Fruit fly (Drosophila melanogaster) whole organism, embryonic: ENCODE results near the gene CG31549.

Experiments used
- CG1024 ChIP-seq: fragments of 200-800 bp; sonication (Bioruptor generic); IDR thresholded peaks from 2 replicates; pipeline ENCODE4 v1.3.6; 2022; ENCODE audit warnings: missing biosample characterization, missing genetic modification characterization
- CG13287 ChIP-seq: fragments of 200-800 bp; sonication (Bioruptor generic); IDR thresholded peaks from 2 replicates; pipeline ENCODE4 v1.3.6; 2022; ENCODE audit warnings: missing biosample characterization, missing genetic modification characterization; ENCODE audit not compliant: partially characterized antibody
- CG13624 ChIP-seq: fragments of 200-800 bp; sonication (Bioruptor generic); optimal IDR thresholded peaks from 2 replicates; lab custom pipeline; 2016; ENCODE audit warnings: missing biosample characterization, missing genetic modification characterization
- CG16779 ChIP-seq: fragments of 200-800 bp; sonication (Bioruptor generic); IDR thresholded peaks from 2 replicates; pipeline ENCODE4 v1.3.6; 2022; ENCODE audit warnings: missing biosample characterization, missing genetic modification characterization
- CG2129 ChIP-seq: fragments of 200-800 bp; sonication (Bioruptor generic); IDR thresholded peaks from 2 replicates; pipeline ENCODE4 v1.3.6; 2022; ENCODE audit warnings: missing biosample characterization, missing genetic modification characterization; ENCODE audit not compliant: partially characterized antibody
- CG2678 ChIP-seq: fragments of 200-800 bp; sonication (Bioruptor generic); optimal IDR thresholded peaks from 3 replicates; lab custom pipeline; 2019; ENCODE audit warnings: missing biosample characterization, mild to moderate bottlenecking, missing genetic modification characterization, moderate library complexity
- CG2889 ChIP-seq: fragments of 200-800 bp; sonication (Bioruptor generic); IDR thresholded peaks from 3 replicates; pipeline ENCODE4 v1.3.6; 2022; ENCODE audit warnings: missing biosample characterization, missing genetic modification characterization
- CG30403 ChIP-seq: fragments of 200-800 bp; sonication (Bioruptor generic); optimal IDR thresholded peaks from 3 replicates; lab custom pipeline; 2016; ENCODE audit warnings: missing biosample characterization, missing genetic modification characterization
- CG32767 ChIP-seq: fragments of 200-800 bp; sonication (Bioruptor generic); IDR thresholded peaks from 2 replicates; pipeline ENCODE4 v1.3.6; 2022; ENCODE audit warnings: missing biosample characterization, missing genetic modification characterization
- CG4282 ChIP-seq: fragments of 200-800 bp; sonication (Bioruptor generic); optimal IDR thresholded peaks from 2 replicates; lab custom pipeline; 2016; ENCODE audit warnings: missing biosample characterization, missing genetic modification characterization
- CG4360 ChIP-seq: fragments of 200-800 bp; sonication (Bioruptor generic); IDR thresholded peaks from 2 replicates; pipeline ENCODE4 v1.3.6; 2022; ENCODE audit warnings: missing biosample characterization, missing genetic modification characterization
- CG6254 ChIP-seq: fragments of 200-800 bp; sonication (Bioruptor generic); optimal IDR thresholded peaks from 3 replicates; lab custom pipeline; 2017; ENCODE audit warnings: mild to moderate bottlenecking, missing biosample characterization, missing genetic modification reagents, missing genetic modification characterization
- CG6854 ChIP-seq: fragments of 200-800 bp; sonication (Bioruptor generic); optimal IDR thresholded peaks from 3 replicates; lab custom pipeline; 2017; ENCODE audit warnings: missing biosample characterization, mild to moderate bottlenecking, missing genetic modification characterization
- CG7745 ChIP-seq: fragments of 200-800 bp; sonication (Bioruptor generic); optimal IDR thresholded peaks from 2 replicates; lab custom pipeline; 2018; ENCODE audit warnings: missing biosample characterization, mild to moderate bottlenecking, missing genetic modification characterization, moderate library complexity
- CG8924 ChIP-seq: fragments of 200-800 bp; optimal IDR thresholded peaks from 3 replicates; lab custom pipeline; 2019; ENCODE audit warnings: missing biosample characterization, mild to moderate bottlenecking, missing genetic modification characterization, moderate library complexity
- CrebB ChIP-seq: fragments of 200-800 bp; sonication (Bioruptor generic); optimal IDR thresholded peaks from 3 replicates; lab custom pipeline; 2018; ENCODE audit warnings: missing biosample characterization, mild to moderate bottlenecking, missing genetic modification characterization
- Dbx ChIP-seq: fragments of 200-800 bp; sonication (Bioruptor generic); IDR thresholded peaks from 3 replicates; pipeline ENCODE4 v1.3.6; 2022; ENCODE audit warnings: missing biosample characterization, missing genetic modification characterization
- Dip2 ChIP-seq: fragments of 200-800 bp; sonication (Bioruptor generic); IDR thresholded peaks from 2 replicates; pipeline ENCODE4 v1.3.6; 2022; ENCODE audit warnings: missing biosample characterization, missing genetic modification characterization
- E2f2 ChIP-seq: fragments of 200-800 bp; sonication (Bioruptor generic); IDR thresholded peaks from 2 replicates; pipeline ENCODE4 v1.3.6; 2022; ENCODE audit warnings: missing biosample characterization, missing genetic modification characterization
- ERR ChIP-seq: fragments of 200-800 bp; sonication (Bioruptor generic); optimal IDR thresholded peaks from 2 replicates; lab custom pipeline; 2016; ENCODE audit warnings: missing biosample characterization, missing genetic modification characterization
- Hr51 ChIP-seq, 2 experiments: fragments of 200-800 bp; sonication (Bioruptor generic); optimal IDR thresholded peaks; 2 replicates in 1 of 2; 3 replicates in 1 of 2; lab custom pipeline; 2016 to 2018; ENCODE audit warnings: missing biosample characterization in 2 of 2, missing genetic modification characterization in 2 of 2, mild to moderate bottlenecking in 1 of 2, moderate library complexity in 1 of 2
- Hr78 ChIP-seq, 2 experiments: fragments of 200-800 bp in 1 of 2; fragments of >200 bp in 1 of 2; sonication (Bioruptor generic) in 1 of 2; optimal IDR thresholded peaks; 2 replicates each; lab custom pipeline; 2017 to 2019; ENCODE audit warnings: missing biosample characterization in 2 of 2, missing genetic modification characterization in 2 of 2, mild to moderate bottlenecking in 1 of 2, moderate library complexity in 1 of 2
- Kr ChIP-seq: fragments of 200-800 bp; sonication (Bioruptor generic); optimal IDR thresholded peaks from 2 replicates; lab custom pipeline; 2017; ENCODE audit warnings: missing biosample characterization, mild to moderate bottlenecking, missing genetic modification characterization
- Lhr ChIP-seq: fragments of 200-800 bp; sonication (Bioruptor generic); optimal IDR thresholded peaks from 3 replicates; lab custom pipeline; 2017; ENCODE audit warnings: mild to moderate bottlenecking, missing biosample characterization, missing genetic modification reagents, missing genetic modification characterization
- Max ChIP-seq: fragments of 200-800 bp; sonication (Bioruptor generic); optimal IDR thresholded peaks from 2 replicates; lab custom pipeline; 2016; ENCODE audit warnings: missing biosample characterization, mild to moderate bottlenecking, missing genetic modification characterization
- Opbp ChIP-seq: fragments of 200-800 bp; sonication (Bioruptor generic); IDR thresholded peaks from 3 replicates; pipeline ENCODE4 v1.3.6; 2022; ENCODE audit warnings: missing biosample characterization, missing genetic modification characterization; ENCODE audit not compliant: partially characterized antibody
- Ptx1 ChIP-seq: fragments of 200-800 bp; sonication (Bioruptor generic); IDR thresholded peaks from 2 replicates; pipeline ENCODE4 v1.3.6; 2022; ENCODE audit warnings: missing biosample characterization, missing genetic modification characterization
- Sry-δ ChIP-seq: fragments of 200-800 bp; sonication (Bioruptor generic); optimal IDR thresholded peaks from 2 replicates; lab custom pipeline; 2016; ENCODE audit warnings: missing biosample characterization, missing genetic modification characterization
- ac ChIP-seq: fragments of 200-800 bp; sonication (Bioruptor generic); optimal IDR thresholded peaks from 3 replicates; lab custom pipeline; 2017; ENCODE audit warnings: missing biosample characterization, mild to moderate bottlenecking, missing genetic modification characterization
- amos ChIP-seq: fragments of 200-800 bp; sonication (Bioruptor generic); IDR thresholded peaks from 2 replicates; pipeline ENCODE4 v1.3.6; 2022; ENCODE audit warnings: missing biosample characterization, missing genetic modification characterization; ENCODE audit not compliant: partially characterized antibody
- aop ChIP-seq: fragments of 200-800 bp; sonication (Bioruptor generic); IDR thresholded peaks from 2 replicates; pipeline ENCODE4 v1.3.6; 2022; ENCODE audit warnings: missing biosample characterization, missing genetic modification characterization
- ase ChIP-seq: fragments of 200-800 bp; sonication (Bioruptor generic); IDR thresholded peaks from 3 replicates; pipeline ENCODE4 v1.3.6; 2022; ENCODE audit warnings: missing biosample characterization, missing genetic modification characterization
- crc ChIP-seq: fragments of 200-800 bp; sonication (Bioruptor generic); optimal IDR thresholded peaks from 2 replicates; lab custom pipeline; 2016; ENCODE audit warnings: missing biosample characterization, missing genetic modification characterization
- en ChIP-seq: fragments of 200-800 bp; sonication (Bioruptor generic); optimal IDR thresholded peaks from 2 replicates; lab custom pipeline; 2016; ENCODE audit warnings: missing biosample characterization, missing genetic modification characterization
- esg ChIP-seq: fragments of 200-800 bp; sonication (Bioruptor generic); conservative IDR thresholded peaks from 2 replicates; pipeline ENCODE4 v1.3.6; 2022; ENCODE audit warnings: missing biosample characterization, missing genetic modification characterization
- ftz-f1 ChIP-seq: fragments of 200-800 bp; sonication (Bioruptor generic); optimal IDR thresholded peaks from 2 replicates; lab custom pipeline; 2016; ENCODE audit warnings: missing biosample characterization, missing genetic modification characterization
- gsb-n ChIP-seq: fragments of 200-800 bp; sonication (Bioruptor generic); optimal IDR thresholded peaks from 3 replicates; lab custom pipeline; 2018; ENCODE audit warnings: missing biosample characterization, mild to moderate bottlenecking, missing genetic modification characterization
- mirr ChIP-seq: fragments of 200-800 bp; sonication (Bioruptor generic); optimal IDR thresholded peaks from 3 replicates; lab custom pipeline; 2018; ENCODE audit warnings: missing biosample characterization, mild to moderate bottlenecking, missing genetic modification characterization
- odd ChIP-seq: fragments of 200-800 bp; sonication (Bioruptor generic); optimal IDR thresholded peaks from 2 replicates; lab custom pipeline; 2017; ENCODE audit warnings: missing biosample characterization, mild to moderate bottlenecking, missing genetic modification characterization
- prd ChIP-seq, 3 experiments: fragments of >200 bp in 2 of 3; fragments of 200-800 bp in 1 of 3; sonication (Bioruptor generic) in 1 of 3; optimal IDR thresholded peaks in 2 of 3; IDR thresholded peaks in 1 of 3; 2 replicates in 2 of 3; 3 replicates in 1 of 3; pipeline versions ENCODE4 v1.3.6 to Lab custom; 2017 to 2022; ENCODE audit warnings: missing biosample characterization in 1 of 3, missing genetic modification characterization in 1 of 3
- psq ChIP-seq: fragments of 200-800 bp; sonication (Bioruptor generic); optimal IDR thresholded peaks from 2 replicates; lab custom pipeline; 2017; ENCODE audit warnings: missing biosample characterization, missing genetic modification characterization
- ro ChIP-seq: fragments of 200-800 bp; sonication (Bioruptor generic); IDR thresholded peaks from 2 replicates; pipeline ENCODE4 v1.3.6; 2022; ENCODE audit warnings: missing biosample characterization, missing genetic modification characterization
- run ChIP-seq: fragments of 200-800 bp; sonication (Bioruptor generic); optimal IDR thresholded peaks from 3 replicates; lab custom pipeline; 2018; ENCODE audit warnings: missing biosample characterization, mild to moderate bottlenecking, missing genetic modification characterization
- schlank ChIP-seq: fragments of 200-800 bp; sonication (Bioruptor generic); optimal IDR thresholded peaks from 2 replicates; lab custom pipeline; 2018; ENCODE audit warnings: missing biosample characterization, mild to moderate bottlenecking, missing genetic modification characterization
- scrt ChIP-seq: fragments of 200-800 bp; sonication (Bioruptor generic); optimal IDR thresholded peaks from 2 replicates; lab custom pipeline; 2018; ENCODE audit warnings: missing biosample characterization, mild to moderate bottlenecking, missing genetic modification characterization, moderate library complexity
- sd ChIP-seq: fragments of 200-800 bp; sonication (Bioruptor generic); optimal IDR thresholded peaks from 3 replicates; lab custom pipeline; 2018; ENCODE audit warnings: missing biosample characterization, mild to moderate bottlenecking, missing genetic modification characterization, moderate library complexity
- slp2 ChIP-seq: fragments of 200-800 bp; sonication (Bioruptor generic); optimal IDR thresholded peaks from 2 replicates; lab custom pipeline; 2016; ENCODE audit warnings: missing biosample characterization, missing genetic modification characterization
- sr ChIP-seq: fragments of 200-800 bp; sonication (Bioruptor generic); IDR thresholded peaks from 3 replicates; pipeline ENCODE4 v1.3.6; 2022; ENCODE audit warnings: missing biosample characterization, missing genetic modification characterization
- zen ChIP-seq: fragments of 200-800 bp; sonication (Bioruptor generic); optimal IDR thresholded peaks from 3 replicates; lab custom pipeline; 2018; ENCODE audit warnings: missing biosample characterization, mild to moderate bottlenecking, missing genetic modification characterization, moderate library complexity

Gene CG31549

dm6 chr3R:5620387-5620956, 11.5 kb upstream of the CG31549 start (continued):
- TF ChIP-seq esg (GFP tag; lab: Robert Waterston, UW) (peak; percentile 53; the same call in 1 of the 2 replicates), CG4282 (GFP tag; lab: Kevin White, UChicago) (no peak), ase (GFP tag; lab: Robert Waterston, UW) (peak; percentile 55; the same call in 1 of the 3 replicates), CG6854 (GFP tag; lab: Kevin White, UChicago) (no peak), CG8924 (tag; lab: Kevin White, UChicago) (peak; percentile 74), zen (peak; percentile 21), CG13287 (GFP tag; lab: Robert Waterston, UW) (no peak), scrt (peak; percentile 48), Dip2 (GFP tag; lab: Robert Waterston, UW) (no peak), psq (no peak), gsb-n (tag; lab: Kevin White, UChicago) (peak; percentile 42), E2f2 (0 out of 2 replicates have a peak, but pooled peaks have one; percentile 23), Lhr (GFP tag; lab: Kevin White, UChicago) (no peak), ac (GFP tag; lab: Kevin White, UChicago) (no peak), schlank (tag; lab: Kevin White, UChicago) (no peak), Ptx1 (GFP tag; lab: Robert Waterston, UW) (peak; percentile 71), odd (GFP tag; lab: Kevin White, UChicago) (peak; percentile 51), Sry-δ (no peak), ro (GFP tag; lab: Robert Waterston, UW) (no peak), CG6254 (GFP tag; lab: Kevin White, UChicago) (peak; percentile 55), ERR (GFP tag; lab: Kevin White, UChicago) (peak; percentile 43), CG7745 (tag; lab: Kevin White, UChicago) (no peak), Hr51 (GFP tag; optimal IDR thresholded peaks at IDR 0.05; lab: Kevin White, UChicago) (peak in 1 of 2 experiments; percentile 70), amos (GFP tag; lab: Robert Waterston, UW) (no peak), Dbx (GFP tag; lab: Robert Waterston, UW) (0 out of 3 replicates have a peak, but pooled peaks have one; percentile 16), en (GFP tag; lab: Kevin White, UChicago) (peak; percentile 49), CG1024 (peak; percentile 69), sr (GFP tag; lab: Robert Waterston, UW) (no peak), CG32767 (GFP tag; lab: Robert Waterston, UW) (no peak), CG13624 (peak; percentile 55), Kr (GFP tag; lab: Kevin White, UChicago) (no peak), CG4360 (GFP tag; lab: Robert Waterston, UW) (0 out of 2 replicates have a peak, but pooled peaks have one; percentile 24), Opbp (GFP tag; lab: Robert Waterston, UW) (no peak), crc (peak; percentile 52), aop (GFP tag; lab: Robert Waterston, UW) (no peak), slp2 (peak; percentile 48), Max (GFP tag; lab: Kevin White, UChicago) (peak; percentile 46), CG16779 (GFP tag; lab: Robert Waterston, UW) (no peak), sd (tag; lab: Kevin White, UChicago) (no peak), prd (optimal IDR thresholded peaks at IDR 0.05; lab: Kevin White, UChicago) (no peak), prd (GFP tag; IDR thresholded peaks at IDR 0.05; lab: Robert Waterston, UW) (peak; percentile 71), mirr (GFP tag; lab: Kevin White, UChicago) (peak; percentile 18), CG2678 (tag; lab: Kevin White, UChicago) (peak; percentile 80), ftz-f1 (GFP tag; lab: Kevin White, UChicago) (no peak), CrebB (tag; lab: Kevin White, UChicago) (no peak), CG30403 (GFP tag; lab: Kevin White, UChicago) (peak; percentile 75), Hr78 (GFP tag; optimal IDR thresholded peaks at IDR 0.05; lab: Kevin White, UChicago) (peak in 1 of 2 experiments; percentile 92), CG2889 (GFP tag; lab: Robert Waterston, UW) (no peak), run (tag; lab: Kevin White, UChicago) (no peak), CG2129 (no peak)
